Worm (Caenorhabditis elegans) whole organism, young adult: ENCODE measurements around the gene acr-2.

Experiments used
- B0019.2 ChIP-seq: fragments of 200-800 bp; sonication (Bioruptor generic); conservative IDR thresholded peaks from 2 replicates; pipeline ENCODE4 v1.3.6; 2022; ENCODE audit warnings: missing genetic modification reagents, missing genetic modification characterization, missing compliant biosample characterization
- D2030.7 ChIP-seq: fragments of 200-800 bp; sonication (Bioruptor generic); IDR thresholded peaks from 2 replicates; pipeline ENCODE4 v1.3.6; 2022; ENCODE audit warnings: missing genetic modification reagents, missing genetic modification characterization, missing compliant biosample characterization
- F10E7.11 ChIP-seq: sonication (generic microtip); optimal IDR thresholded peaks from 2 replicates; lab custom pipeline; 2017; ENCODE audit warnings: mild to moderate bottlenecking, missing genetic modification characterization, moderate library complexity, missing compliant biosample characterization
- F23B12.7 ChIP-seq: sonication (generic microtip); optimal IDR thresholded peaks from 2 replicates; lab custom pipeline; 2017; ENCODE audit warnings: missing genetic modification characterization, mild to moderate bottlenecking, missing compliant biosample characterization, antibody characterized with exemption, moderate library complexity; ENCODE audit not compliant: insufficient read depth
- F33H1.4 ChIP-seq: fragments of 200-800 bp; sonication (Bioruptor generic); IDR thresholded peaks from 2 replicates; pipeline ENCODE4 v1.3.6; 2022; ENCODE audit warnings: missing genetic modification reagents, missing genetic modification characterization, missing compliant biosample characterization
- F57A8.1 ChIP-seq: fragments of 200-800 bp; sonication (Bioruptor generic); optimal IDR thresholded peaks from 2 replicates; lab custom pipeline; 2018; ENCODE audit warnings: mild to moderate bottlenecking, missing genetic modification characterization, moderate library complexity, missing compliant biosample characterization
- T26A5.8 ChIP-seq: sonication (generic microtip); optimal IDR thresholded peaks from 2 replicates; lab custom pipeline; 2016; ENCODE audit warnings: missing genetic modification characterization, missing compliant biosample characterization
- Y79H2A.3 ChIP-seq: fragments of 200-800 bp; sonication (Bioruptor generic); conservative IDR thresholded peaks from 2 replicates; pipeline ENCODE4 v1.3.6; 2022; ENCODE audit warnings: missing genetic modification reagents, missing genetic modification characterization, missing compliant biosample characterization
- ZK185.1 ChIP-seq: sonication (generic microtip); optimal IDR thresholded peaks from 2 replicates; lab custom pipeline; 2016; ENCODE audit warnings: mild to moderate bottlenecking, missing genetic modification characterization, missing compliant biosample characterization; ENCODE audit not compliant: poor library complexity, severe bottlenecking
- ama-1 ChIP-seq, 3 experiments: fragments of 150-350 bp in 1 of 3; sonication (generic microtip) in 2 of 3; optimal IDR thresholded peaks; 2 replicates each; lab custom pipeline; 2014 to 2018; ENCODE audit warnings: missing biosample characterization in 2 of 3, missing genetic modification characterization in 2 of 3, missing genetic modification reagents in 2 of 3
- atf-7 ChIP-seq: sonication (generic microtip); optimal IDR thresholded peaks from 2 replicates; lab custom pipeline; 2017; ENCODE audit warnings: mild to moderate bottlenecking, missing genetic modification characterization, missing compliant biosample characterization
- ceh-91 ChIP-seq: fragments of 200-800 bp; sonication (Bioruptor generic); IDR thresholded peaks from 2 replicates; pipeline ENCODE4 v1.3.6; 2022; ENCODE audit warnings: missing genetic modification reagents, missing genetic modification characterization, missing compliant biosample characterization
- dox-1 ChIP-seq: fragments of 200-800 bp; sonication (Bioruptor generic); IDR thresholded peaks from 2 replicates; pipeline ENCODE4 v1.3.6; 2022; ENCODE audit warnings: missing genetic modification reagents, missing genetic modification characterization, missing compliant biosample characterization
- dpff-1 ChIP-seq: sonication (generic microtip); optimal IDR thresholded peaks from 2 replicates; lab custom pipeline; 2017; ENCODE audit warnings: mild to moderate bottlenecking, missing genetic modification characterization, missing compliant biosample characterization
- egl-44 ChIP-seq: fragments of 200-800 bp; sonication (Bioruptor generic); IDR thresholded peaks from 2 replicates; pipeline ENCODE4 v1.3.6; 2022; ENCODE audit warnings: missing genetic modification reagents, missing genetic modification characterization, missing compliant biosample characterization
- egrh-3 ChIP-seq: fragments of 200-800 bp; sonication (Bioruptor generic); IDR thresholded peaks from 2 replicates; pipeline ENCODE4 v1.3.6; 2022; ENCODE audit warnings: missing genetic modification reagents, missing genetic modification characterization, missing compliant biosample characterization
- ekl-4 ChIP-seq: fragments of 200-800 bp; sonication (Bioruptor generic); IDR thresholded peaks from 2 replicates; pipeline ENCODE4 v1.3.6; 2022; ENCODE audit warnings: missing genetic modification reagents, missing genetic modification characterization, missing compliant biosample characterization
- hlh-26 ChIP-seq: fragments of 200-800 bp; sonication (Bioruptor generic); conservative IDR thresholded peaks from 2 replicates; pipeline ENCODE4 v1.3.6; 2022; ENCODE audit warnings: missing genetic modification reagents, missing genetic modification characterization, missing compliant biosample characterization
- hmg-1.2 ChIP-seq: fragments of 200-800 bp; sonication (Bioruptor generic); IDR thresholded peaks from 2 replicates; pipeline ENCODE4 v1.3.6; 2022; ENCODE audit warnings: missing genetic modification reagents, missing genetic modification characterization, missing compliant biosample characterization
- hsf-1 ChIP-seq: fragments of 200-800 bp; sonication (Bioruptor generic); IDR thresholded peaks from 2 replicates; pipeline ENCODE4 v1.3.6; 2022; ENCODE audit warnings: missing genetic modification reagents, missing genetic modification characterization, missing compliant biosample characterization
- lag-1 ChIP-seq: fragments of 200-800 bp; sonication (Bioruptor generic); IDR thresholded peaks from 2 replicates; pipeline ENCODE4 v1.3.6; 2022; ENCODE audit warnings: missing genetic modification reagents, missing genetic modification characterization, missing compliant biosample characterization
- lin-26 ChIP-seq: fragments of 200-800 bp; sonication (Bioruptor generic); IDR thresholded peaks from 2 replicates; pipeline ENCODE4 v1.3.6; 2022; ENCODE audit warnings: missing genetic modification reagents, missing genetic modification characterization, missing compliant biosample characterization
- lir-1 ChIP-seq: fragments of 200-800 bp; sonication (Bioruptor generic); conservative IDR thresholded peaks from 2 replicates; pipeline ENCODE4 v1.3.6; 2022; ENCODE audit warnings: missing genetic modification reagents, missing genetic modification characterization, missing compliant biosample characterization
- lsy-27 ChIP-seq: sonication (generic microtip); optimal IDR thresholded peaks from 2 replicates; lab custom pipeline; 2017; ENCODE audit warnings: missing genetic modification characterization, mild to moderate bottlenecking, missing compliant biosample characterization, antibody characterized with exemption, missing genotype, borderline replicate concordance; ENCODE audit not compliant: insufficient read depth
- madf-6 ChIP-seq: fragments of 200-800 bp; sonication (Bioruptor generic); IDR thresholded peaks from 2 replicates; pipeline ENCODE4 v1.3.6; 2022; ENCODE audit warnings: missing genetic modification reagents, missing genetic modification characterization, missing compliant biosample characterization
- mes-4 ChIP-seq: sonication (generic microtip); optimal IDR thresholded peaks from 2 replicates; lab custom pipeline; 2016; ENCODE audit warnings: missing genotype, missing genetic modification characterization, missing compliant biosample characterization
- mxl-1 ChIP-seq: sonication (generic microtip); optimal IDR thresholded peaks from 2 replicates; lab custom pipeline; 2016; ENCODE audit warnings: missing genetic modification characterization, missing compliant biosample characterization
- nfya-2 ChIP-seq: fragments of 200-800 bp; sonication (Bioruptor generic); IDR thresholded peaks from 2 replicates; pipeline ENCODE4 v1.3.6; 2022; ENCODE audit warnings: missing genetic modification reagents, missing genetic modification characterization, missing compliant biosample characterization
- nhr-120 ChIP-seq: fragments of 200-800 bp; sonication (Bioruptor generic); IDR thresholded peaks from 2 replicates; pipeline ENCODE4 v1.3.6; 2022; ENCODE audit warnings: missing genetic modification characterization, missing compliant biosample characterization
- nhr-90 ChIP-seq: sonication (generic microtip); optimal IDR thresholded peaks from 2 replicates; lab custom pipeline; 2016; ENCODE audit warnings: missing genotype, mild to moderate bottlenecking, missing genetic modification characterization, missing compliant biosample characterization
- pbrm-1 ChIP-seq: fragments of 200-800 bp; sonication (Bioruptor generic); IDR thresholded peaks from 2 replicates; pipeline ENCODE4 v1.3.6; 2022; ENCODE audit warnings: missing genetic modification reagents, missing genetic modification characterization, missing compliant biosample characterization
- snpc-1.1 ChIP-seq: sonication (generic microtip); optimal IDR thresholded peaks from 2 replicates; lab custom pipeline; 2017; ENCODE audit warnings: missing genetic modification characterization, mild to moderate bottlenecking, missing compliant biosample characterization, antibody characterized with exemption, moderate library complexity, missing genotype, missing genetic modification reagents; ENCODE audit not compliant: insufficient read depth
- sptf-2 ChIP-seq: fragments of 200-800 bp; sonication (Bioruptor generic); optimal IDR thresholded peaks from 2 replicates; lab custom pipeline; 2018; ENCODE audit warnings: mild to moderate bottlenecking, missing genetic modification characterization, missing compliant biosample characterization
- tbx-9 ChIP-seq: sonication (generic microtip); optimal IDR thresholded peaks from 2 replicates; lab custom pipeline; 2016; ENCODE audit warnings: borderline replicate concordance, missing genetic modification characterization, inconsistent platforms, missing compliant biosample characterization
- unc-130 ChIP-seq: sonication (generic microtip); optimal IDR thresholded peaks from 2 replicates; lab custom pipeline; 2016; ENCODE audit warnings: missing genetic modification reagents, missing genetic modification characterization, missing compliant biosample characterization
- zim-3 ChIP-seq: sonication (generic microtip); optimal IDR thresholded peaks from 2 replicates; lab custom pipeline; 2017; ENCODE audit warnings: mild to moderate bottlenecking, missing genetic modification characterization, moderate library complexity, missing compliant biosample characterization
- ztf-18 ChIP-seq: sonication (generic microtip); optimal IDR thresholded peaks from 2 replicates; lab custom pipeline; 2016; ENCODE audit warnings: missing genotype, mild to moderate bottlenecking, missing genetic modification characterization, missing compliant biosample characterization
- ztf-22 ChIP-seq: fragments of 200-800 bp; sonication (Bioruptor generic); optimal IDR thresholded peaks from 2 replicates; lab custom pipeline; 2018; ENCODE audit warnings: mild to moderate bottlenecking, missing genetic modification characterization, moderate library complexity, missing compliant biosample characterization

The acr-2 gene

DNA sequence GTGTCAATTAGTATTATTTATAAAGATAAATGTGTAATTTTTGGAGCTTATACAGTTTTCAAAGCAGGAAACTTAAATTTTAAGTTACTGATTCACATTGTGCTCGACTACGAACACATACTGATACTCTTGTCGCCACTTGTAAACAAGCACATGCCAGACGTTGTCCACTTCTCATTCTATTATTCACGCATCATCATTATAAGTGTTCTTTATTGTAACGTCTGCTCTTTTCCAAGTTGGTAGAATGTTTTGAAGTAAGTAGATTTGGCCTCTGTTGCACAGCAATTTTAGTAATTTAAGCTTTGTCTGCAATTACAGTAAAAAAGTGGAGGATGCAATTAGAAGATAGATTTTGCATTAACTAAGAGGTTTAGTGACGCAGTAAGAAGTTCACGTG, 9.5 kb upstream of the acr-2 start:
- TF ChIP-seq T26A5.8 (tag; lab: Kevin White, UChicago) (no peak), ama-1 (optimal IDR thresholded peaks at IDR 0.05; lab: Kevin White, UChicago) (no peak), ama-1 (GFP tag; optimal IDR thresholded peaks at IDR 0.05; lab: Kevin White, UChicago) (no peak), zim-3 (no peak), dpff-1 (tag; lab: Kevin White, UChicago) (no peak)

DNA sequence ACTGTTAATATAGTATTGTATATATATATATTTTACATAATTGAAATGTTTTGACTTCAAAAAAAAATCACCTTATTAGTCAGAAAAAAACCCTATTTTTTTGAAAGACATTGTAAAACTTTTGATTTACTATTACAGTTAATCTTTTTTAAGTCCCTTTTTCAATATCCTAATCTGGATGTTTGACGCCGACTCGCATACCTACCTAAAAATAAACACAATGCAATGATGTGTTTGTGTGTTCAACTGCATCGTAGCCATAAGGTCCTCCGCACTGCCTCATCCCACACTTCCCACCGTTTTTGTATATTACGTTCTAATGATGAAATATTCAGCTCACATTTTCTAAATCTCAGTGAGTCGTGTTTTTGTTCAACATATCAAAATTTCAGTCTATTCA, 9.0 kb upstream of the acr-2 start, which contains the start of gene F38B6.3:
Gene F38B6.3 (plus strand): TSS at position 301 of the 400 bp plus-strand sequence.
- no peak for TF ChIP-seq atf-7

DNA sequence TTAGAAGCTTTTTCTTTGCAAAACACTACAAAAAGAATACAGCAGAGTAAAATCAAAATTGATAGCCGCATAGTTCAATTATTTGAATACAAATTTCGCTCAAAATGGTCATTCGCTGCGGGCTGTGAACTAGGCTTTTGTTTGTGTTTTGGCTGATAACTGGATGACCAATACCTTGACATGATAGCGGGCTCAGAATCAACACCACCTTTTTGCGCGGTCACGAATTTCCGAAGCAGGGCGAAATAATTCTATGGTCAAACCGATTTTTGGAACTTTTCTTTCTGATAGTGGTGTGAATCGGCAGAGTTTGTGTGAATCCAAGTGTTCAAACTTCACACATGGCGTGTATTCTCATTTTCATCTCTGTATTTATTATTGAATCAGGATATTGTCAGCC, 4.1 kb upstream of the acr-2 start, which contains the start of the genes F38B6.7 and F38B6.2:
Gene F38B6.7 (minus strand): TSS at position 101 of the 400 bp plus-strand sequence.
Gene F38B6.2 (plus strand): TSS at position 267 of the 400 bp plus-strand sequence.
- TF ChIP-seq B0019.2 (GFP tag; lab: Robert Waterston, UW) (no peak), F33H1.4 (GFP tag; lab: Robert Waterston, UW) (no peak), F23B12.7 (no peak), T26A5.8 (tag; lab: Kevin White, UChicago) (no peak), madf-6 (GFP tag; lab: Robert Waterston, UW) (no peak), unc-130 (no peak), F57A8.1 (GFP tag; lab: Kevin White, UChicago) (no peak), egrh-3 (GFP tag; lab: Robert Waterston, UW) (no peak)

- no peak for TF ChIP-seq dox-1 (GFP tag; lab: Robert Waterston, UW)
- no peak for TF ChIP-seq Y79H2A.3 (GFP tag; lab: Robert Waterston, UW)
- TF ChIP-seq ZK185.1 (tag; lab: Kevin White, UChicago) = no peak
- TF ChIP-seq sptf-2 (GFP tag; lab: Kevin White, UChicago) = no peak
- no peak for TF ChIP-seq lin-26 (GFP tag; lab: Robert Waterston, UW)
- TF ChIP-seq D2030.7 (GFP tag; lab: Robert Waterston, UW) = no peak
- TF ChIP-seq lsy-27 (tag; lab: Kevin White, UChicago) = no peak
- TF ChIP-seq tbx-9 (tag; lab: Kevin White, UChicago) = no peak
- no peak for TF ChIP-seq lir-1 (GFP tag; lab: Robert Waterston, UW)
- no peak for TF ChIP-seq F33H1.4 (GFP tag; lab: Robert Waterston, UW)
- TF ChIP-seq ztf-22 = no peak
- TF ChIP-seq pbrm-1 (GFP tag; lab: Robert Waterston, UW) = no peak
- TF ChIP-seq hmg-1.2 = no peak
Measured at ce11 chrX:6705156-6705555, 2.8 kb downstream of the acr-2 start.

ce11 chrX:6709238-6709637, 6.9 kb downstream of the acr-2 start, which contains the start of gene acr-3:
Gene acr-3 (plus strand): TSS chrX:6709538.
- TF ChIP-seq lag-1 (GFP tag; lab: Robert Waterston, UW) = no peak
- TF ChIP-seq hlh-26 (GFP tag; lab: Robert Waterston, UW) = no peak
- no peak for TF ChIP-seq ztf-18 (tag; lab: Kevin White, UChicago)
- TF ChIP-seq nfya-2 (GFP tag; lab: Robert Waterston, UW) = no peak
- no peak for TF ChIP-seq F10E7.11
- TF ChIP-seq mes-4 (tag; lab: Kevin White, UChicago) = no peak
- TF ChIP-seq hsf-1 (GFP tag; lab: Robert Waterston, UW) = no peak
- no peak for TF ChIP-seq ceh-91 (GFP tag; lab: Robert Waterston, UW)
- TF ChIP-seq nhr-90 (tag; lab: Kevin White, UChicago) = no peak
- no peak for TF ChIP-seq nhr-120 (GFP tag; lab: Robert Waterston, UW)
- TF ChIP-seq dox-1 (GFP tag; lab: Robert Waterston, UW) = no peak
- no peak for TF ChIP-seq mxl-1
- TF ChIP-seq ekl-4 = no peak
- no peak for TF ChIP-seq snpc-1.1 (tag; lab: Kevin White, UChicago)
- TF ChIP-seq D2030.7 (GFP tag; lab: Robert Waterston, UW) = no peak
- no peak for TF ChIP-seq egl-44 (GFP tag; lab: Robert Waterston, UW)
